Fruit fly (Drosophila melanogaster) whole organism, embryonic: Measurements from ENCODE around the gene Tmep.
A peak's percentile ranks its signal among the peaks of the same experiment; 100 is the strongest.

Experiments
- CG10565 ChIP-seq: fragments of 200-800 bp; sonication (Bioruptor generic); optimal IDR thresholded peaks from 3 replicates; lab custom pipeline; 2016; ENCODE audit warnings: missing biosample characterization, mild to moderate bottlenecking, missing genetic modification characterization
- CG10979 ChIP-seq: fragments of 200-800 bp; sonication (Bioruptor generic); optimal IDR thresholded peaks from 2 replicates; lab custom pipeline; 2018; ENCODE audit warnings: missing biosample characterization, mild to moderate bottlenecking, missing genetic modification characterization, moderate library complexity
- CG11398 ChIP-seq: fragments of 200-800 bp; sonication (Bioruptor generic); optimal IDR thresholded peaks from 2 replicates; lab custom pipeline; 2016; ENCODE audit warnings: missing biosample characterization, missing genetic modification characterization
- CG11695 ChIP-seq: fragments of 200-800 bp; sonication (Bioruptor generic); IDR thresholded peaks from 3 replicates; pipeline ENCODE4 v1.3.6; 2022; ENCODE audit warnings: missing biosample characterization, missing genetic modification characterization
- CG12219 ChIP-seq: fragments of 200-800 bp; sonication (Bioruptor generic); optimal IDR thresholded peaks from 3 replicates; lab custom pipeline; 2018; ENCODE audit warnings: missing biosample characterization, mild to moderate bottlenecking, missing genetic modification characterization
- CG16863 ChIP-seq: fragments of 200-800 bp; sonication (Bioruptor generic); optimal IDR thresholded peaks from 3 replicates; lab custom pipeline; 2016; ENCODE audit warnings: missing biosample characterization, missing genetic modification characterization
- CG17359 ChIP-seq: fragments of 200-800 bp; sonication (Bioruptor generic); optimal IDR thresholded peaks from 3 replicates; lab custom pipeline; 2018; ENCODE audit warnings: missing biosample characterization, mild to moderate bottlenecking, missing genetic modification characterization, moderate library complexity
- CG17568 ChIP-seq: fragments of 200-800 bp; sonication (Bioruptor generic); optimal IDR thresholded peaks from 2 replicates; lab custom pipeline; 2018; ENCODE audit warnings: missing biosample characterization, mild to moderate bottlenecking, missing genetic modification characterization, moderate library complexity
- CG1832 ChIP-seq: fragments of 200-800 bp; sonication (Bioruptor generic); optimal IDR thresholded peaks from 2 replicates; lab custom pipeline; 2017; ENCODE audit warnings: missing biosample characterization, mild to moderate bottlenecking, missing genetic modification characterization, inconsistent platforms
- CG2120 ChIP-seq: fragments of 200-800 bp; sonication (Bioruptor generic); optimal IDR thresholded peaks from 3 replicates; lab custom pipeline; 2016; ENCODE audit warnings: missing biosample characterization, missing genetic modification characterization
- CG2712 ChIP-seq: fragments of 200-800 bp; optimal IDR thresholded peaks from 3 replicates; lab custom pipeline; 2019; ENCODE audit warnings: missing biosample characterization, mild to moderate bottlenecking, missing genetic modification characterization, moderate library complexity
- CG31224 ChIP-seq: fragments of 200-800 bp; sonication (Bioruptor generic); IDR thresholded peaks from 2 replicates; pipeline ENCODE4 v1.3.6; 2022; ENCODE audit warnings: missing biosample characterization, missing genetic modification characterization
- CG34376 ChIP-seq: fragments of 200-800 bp; sonication (Bioruptor generic); optimal IDR thresholded peaks from 2 replicates; lab custom pipeline; 2018; ENCODE audit warnings: missing biosample characterization, mild to moderate bottlenecking, missing genetic modification characterization
- CG42726 ChIP-seq: fragments of 200-800 bp; sonication (Bioruptor generic); IDR thresholded peaks from 2 replicates; pipeline ENCODE4 v1.3.6; 2022; ENCODE audit warnings: missing biosample characterization, missing genetic modification characterization; ENCODE audit not compliant: partially characterized antibody
- CG4360 ChIP-seq: fragments of 200-800 bp; sonication (Bioruptor generic); IDR thresholded peaks from 2 replicates; pipeline ENCODE4 v1.3.6; 2022; ENCODE audit warnings: missing biosample characterization, missing genetic modification characterization
- CG43689 ChIP-seq: fragments of 200-800 bp; sonication (Bioruptor generic); IDR thresholded peaks from 2 replicates; pipeline ENCODE4 v1.3.6; 2022; ENCODE audit warnings: missing biosample characterization, missing genetic modification characterization
- CG4707 ChIP-seq: fragments of 200-800 bp; sonication (Bioruptor generic); optimal IDR thresholded peaks from 2 replicates; lab custom pipeline; 2018; ENCODE audit warnings: missing biosample characterization, mild to moderate bottlenecking, missing genetic modification characterization, moderate library complexity
- CG7372 ChIP-seq: fragments of 200-800 bp; sonication (Bioruptor generic); IDR thresholded peaks from 2 replicates; pipeline ENCODE4 v1.3.6; 2022; ENCODE audit warnings: missing biosample characterization, missing genetic modification characterization
- CG8281 ChIP-seq: fragments of 200-800 bp; sonication (Bioruptor generic); optimal IDR thresholded peaks from 2 replicates; lab custom pipeline; 2018; ENCODE audit warnings: missing biosample characterization, mild to moderate bottlenecking, missing genetic modification characterization, moderate library complexity
- CoRest ChIP-seq: fragments of 200-800 bp; sonication (Bioruptor generic); optimal IDR thresholded peaks from 3 replicates; lab custom pipeline; 2018; ENCODE audit warnings: missing biosample characterization, mild to moderate bottlenecking, missing genetic modification characterization, moderate library complexity
- Dip3 ChIP-seq: fragments of 200-800 bp; sonication (Bioruptor generic); optimal IDR thresholded peaks from 3 replicates; lab custom pipeline; 2016; ENCODE audit warnings: missing biosample characterization, missing genetic modification characterization
- Dref ChIP-seq: fragments of 200-800 bp; sonication (Bioruptor generic); IDR thresholded peaks from 2 replicates; pipeline ENCODE4 v1.3.6; 2022; ENCODE audit warnings: missing biosample characterization, missing genetic modification characterization
- Fer2 ChIP-seq: fragments of 200-800 bp; sonication (Bioruptor generic); optimal IDR thresholded peaks from 2 replicates; lab custom pipeline; 2018; ENCODE audit warnings: missing biosample characterization, mild to moderate bottlenecking, missing genetic modification characterization, moderate library complexity
- Fer3 ChIP-seq: fragments of 200-800 bp; sonication (Bioruptor generic); optimal IDR thresholded peaks from 2 replicates; lab custom pipeline; 2018; ENCODE audit warnings: missing biosample characterization, mild to moderate bottlenecking, missing genetic modification characterization, moderate library complexity
- Hmx ChIP-seq: fragments of 200-800 bp; sonication (Bioruptor generic); optimal IDR thresholded peaks from 2 replicates; lab custom pipeline; 2016; ENCODE audit warnings: missing biosample characterization, missing genetic modification characterization
- Lhr ChIP-seq: fragments of 200-800 bp; sonication (Bioruptor generic); optimal IDR thresholded peaks from 3 replicates; lab custom pipeline; 2017; ENCODE audit warnings: mild to moderate bottlenecking, missing biosample characterization, missing genetic modification reagents, missing genetic modification characterization
- NFAT ChIP-seq: fragments of 200-800 bp; sonication (Bioruptor generic); IDR thresholded peaks from 2 replicates; pipeline ENCODE4 v1.3.6; 2022; ENCODE audit warnings: missing biosample characterization, missing genetic modification characterization
- NK7.1 ChIP-seq: fragments of 200-800 bp; sonication (Bioruptor generic); optimal IDR thresholded peaks from 3 replicates; lab custom pipeline; 2016; ENCODE audit warnings: missing biosample characterization, missing genetic modification characterization
- Rx ChIP-seq: fragments of 200-800 bp; sonication (Bioruptor generic); IDR thresholded peaks from 2 replicates; pipeline ENCODE4 v1.3.6; 2022; ENCODE audit warnings: missing biosample characterization, missing genetic modification characterization
- Sin3A ChIP-seq: fragments of >200 bp; optimal IDR thresholded peaks from 2 replicates; lab custom pipeline; 2018
- Trl ChIP-seq, 3 experiments: fragments of >200 bp in 2 of 3; fragments of 200-800 bp in 1 of 3; sonication (Bioruptor generic) in 1 of 3; optimal IDR thresholded peaks; 2 replicates in 1 of 3; 3 replicates in 2 of 3; lab custom pipeline; 2016 to 2017; ENCODE audit warnings: missing biosample characterization in 1 of 3, missing genetic modification characterization in 1 of 3
- YL-1 ChIP-seq: fragments of 200-800 bp; sonication (Bioruptor generic); optimal IDR thresholded peaks from 3 replicates; lab custom pipeline; 2017; ENCODE audit warnings: missing biosample characterization, mild to moderate bottlenecking, missing genetic modification characterization
- ato ChIP-seq: fragments of 200-800 bp; sonication (Bioruptor generic); IDR thresholded peaks from 2 replicates; pipeline ENCODE4 v1.3.6; 2022; ENCODE audit warnings: missing biosample characterization, missing genetic modification characterization; ENCODE audit not compliant: partially characterized antibody
- bab2 ChIP-seq: fragments of 200-800 bp; sonication (Bioruptor generic); optimal IDR thresholded peaks from 2 replicates; lab custom pipeline; 2016; ENCODE audit warnings: missing biosample characterization, missing genetic modification characterization
- bcd ChIP-seq: fragments of 200-800 bp; sonication (Bioruptor generic); optimal IDR thresholded peaks from 2 replicates; lab custom pipeline; 2017; ENCODE audit warnings: missing biosample characterization, mild to moderate bottlenecking, missing genetic modification characterization
- chif ChIP-seq, 2 experiments: fragments of 200-800 bp; sonication (Bioruptor generic); optimal IDR thresholded peaks; 3 replicates each; lab custom pipeline; 2016; ENCODE audit warnings: missing biosample characterization in 2 of 2, missing genetic modification characterization in 2 of 2
- crp ChIP-seq, 2 experiments: fragments of 200-800 bp; sonication (Bioruptor generic); optimal IDR thresholded peaks; 2 replicates in 1 of 2; 3 replicates in 1 of 2; lab custom pipeline; 2017; ENCODE audit warnings: missing biosample characterization in 2 of 2, missing genetic modification characterization in 2 of 2, mild to moderate bottlenecking in 1 of 2, moderate library complexity in 1 of 2
- ftz-f1 ChIP-seq: fragments of 200-800 bp; sonication (Bioruptor generic); optimal IDR thresholded peaks from 2 replicates; lab custom pipeline; 2016; ENCODE audit warnings: missing biosample characterization, missing genetic modification characterization
- gro ChIP-seq: fragments of 200-800 bp; sonication (Bioruptor generic); optimal IDR thresholded peaks from 2 replicates; lab custom pipeline; 2016; ENCODE audit warnings: missing biosample characterization, missing genetic modification characterization
- ken ChIP-seq: fragments of 200-800 bp; sonication (Bioruptor generic); IDR thresholded peaks from 3 replicates; pipeline ENCODE4 v1.3.6; 2022; ENCODE audit warnings: missing biosample characterization, missing genetic modification characterization
- lola ChIP-seq, 3 experiments: fragments of >200 bp in 2 of 3; fragments of 200-800 bp in 1 of 3; sonication (Bioruptor generic) in 1 of 3; optimal IDR thresholded peaks; 2 replicates each; lab custom pipeline; 2017 to 2019; ENCODE audit warnings: missing biosample characterization in 3 of 3, missing genetic modification characterization in 3 of 3, mild to moderate bottlenecking in 1 of 3, moderate library complexity in 1 of 3
- nom ChIP-seq: fragments of 200-800 bp; sonication (Bioruptor generic); optimal IDR thresholded peaks from 2 replicates; lab custom pipeline; 2017; ENCODE audit warnings: missing biosample characterization, missing genetic modification characterization, mild to moderate bottlenecking, moderate library complexity, missing genetic modification reagents
- ro ChIP-seq: fragments of 200-800 bp; sonication (Bioruptor generic); IDR thresholded peaks from 2 replicates; pipeline ENCODE4 v1.3.6; 2022; ENCODE audit warnings: missing biosample characterization, missing genetic modification characterization
- row ChIP-seq: fragments of 200-800 bp; sonication (Bioruptor generic); IDR thresholded peaks from 3 replicates; pipeline ENCODE4 v1.3.6; 2022; ENCODE audit warnings: missing biosample characterization, missing genetic modification characterization
- tio ChIP-seq: fragments of 200-800 bp; sonication (Bioruptor generic); optimal IDR thresholded peaks from 2 replicates; lab custom pipeline; 2017; ENCODE audit warnings: missing biosample characterization, missing genetic modification characterization, inconsistent platforms
- tna ChIP-seq: fragments of 200-800 bp; sonication (Bioruptor generic); IDR thresholded peaks from 2 replicates; pipeline ENCODE4 v1.3.6; 2022; ENCODE audit warnings: missing biosample characterization, missing genetic modification characterization; ENCODE audit not compliant: partially characterized antibody
- ttk ChIP-seq: fragments of 200-800 bp; sonication (Bioruptor generic); IDR thresholded peaks from 2 replicates; pipeline ENCODE4 v2.1.2; 2022; ENCODE audit warnings: missing biosample characterization, missing genetic modification characterization
- wor ChIP-seq: fragments of 200-800 bp; sonication (Bioruptor generic); IDR thresholded peaks from 2 replicates; pipeline ENCODE4 v1.3.6; 2022; ENCODE audit warnings: missing biosample characterization, missing genetic modification characterization
- yki ChIP-seq: fragments of >200 bp; optimal IDR thresholded peaks from 3 replicates; lab custom pipeline; 2018

The Tmep gene

dm6 chr3L:1587140-1587849, 18.3 kb downstream of the Tmep start (continued):
- TF ChIP-seq Lhr (GFP tag; lab: Kevin White, UChicago), result no peak
- TF ChIP-seq CoRest (tag; lab: Kevin White, UChicago), result peak; percentile 84
- peak; percentile 51 for TF ChIP-seq tio (GFP tag; lab: Kevin White, UChicago)
- peak; percentile 33; the same call in 1 of the 2 replicates for TF ChIP-seq Dref (GFP tag; lab: Robert Waterston, UW)
- TF ChIP-seq Fer3 (tag; lab: Kevin White, UChicago), result peak; percentile 83
- peak; percentile 67 for TF ChIP-seq CG2712
- TF ChIP-seq wor, result peak; percentile 50
- TF ChIP-seq lola (GFP tag; optimal IDR thresholded peaks at IDR 0.05; lab: Kevin White, UChicago), result peak in 1 of 3 experiments; percentile 9
- TF ChIP-seq crp (GFP tag; optimal IDR thresholded peaks at IDR 0.05; lab: Kevin White, UChicago), result peak in 1 of 2 experiments; percentile 8
- peak; percentile 81 for TF ChIP-seq CG31224 (GFP tag; lab: Robert Waterston, UW)
- no peak for TF ChIP-seq CG17568 (GFP tag; lab: Kevin White, UChicago)
- TF ChIP-seq CG4707 (GFP tag; lab: Kevin White, UChicago), result peak; percentile 46
- TF ChIP-seq CG17359, result peak; percentile 86
- peak; percentile 78 for TF ChIP-seq CG43689 (GFP tag; lab: Robert Waterston, UW)
- TF ChIP-seq Trl (optimal IDR thresholded peaks at IDR 0.05; lab: Kevin White, UChicago), result no peak
- TF ChIP-seq Trl (GFP tag; optimal IDR thresholded peaks at IDR 0.05; lab: Kevin White, UChicago), result peak; percentile 88
- peak; percentile 90 for TF ChIP-seq row (GFP tag; lab: Robert Waterston, UW)
- TF ChIP-seq NFAT (GFP tag; lab: Robert Waterston, UW), result peak; percentile 87
- TF ChIP-seq ftz-f1 (GFP tag; lab: Kevin White, UChicago), result no peak
- no peak for TF ChIP-seq tna (GFP tag; lab: Robert Waterston, UW)
- no peak for TF ChIP-seq yki (lab: Kevin White, UChicago)
- TF ChIP-seq chif (GFP tag; optimal IDR thresholded peaks at IDR 0.05; lab: Kevin White, UChicago), result peak; percentile 57 to 71
- TF ChIP-seq Fer2 (tag; lab: Kevin White, UChicago), result peak; percentile 61
- peak; percentile 74 for TF ChIP-seq CG11398 (GFP tag; lab: Kevin White, UChicago)
- TF ChIP-seq CG10979 (tag; lab: Kevin White, UChicago), result peak; percentile 74
- TF ChIP-seq CG8281 (tag; lab: Kevin White, UChicago), result peak; percentile 59
- TF ChIP-seq bcd (GFP tag; lab: Kevin White, UChicago), result peak; percentile 75
- TF ChIP-seq gro (GFP tag; lab: Kevin White, UChicago), result peak; percentile 91
- TF ChIP-seq CG11695 (GFP tag; lab: Robert Waterston, UW), result peak; percentile 82
- peak; percentile 89 for TF ChIP-seq CG2120 (GFP tag; lab: Kevin White, UChicago)
- peak; percentile 84 for TF ChIP-seq Rx (GFP tag; lab: Robert Waterston, UW)
- TF ChIP-seq ken (GFP tag; lab: Robert Waterston, UW), result peak; percentile 72; the same call in 2 of the 3 replicates
- peak; percentile 88 for TF ChIP-seq CG7372 (GFP tag; lab: Robert Waterston, UW)
- TF ChIP-seq ato (GFP tag; lab: Robert Waterston, UW), result no peak
- peak; percentile 74 for TF ChIP-seq NK7.1 (GFP tag; lab: Kevin White, UChicago)
- peak; percentile 55; the same call in 1 of the 2 replicates for TF ChIP-seq ro (GFP tag; lab: Robert Waterston, UW)
- peak; percentile 82 for TF ChIP-seq ttk (GFP tag; lab: Robert Waterston, UW)
- no peak for TF ChIP-seq CG42726 (GFP tag; lab: Robert Waterston, UW)
- TF ChIP-seq nom, result peak; percentile 76
- peak; percentile 17 for TF ChIP-seq CG10565 (GFP tag; lab: Kevin White, UChicago)
- TF ChIP-seq bab2 (GFP tag; lab: Kevin White, UChicago), result peak; percentile 87
- peak; percentile 76 for TF ChIP-seq Dip3 (GFP tag; lab: Kevin White, UChicago)
- no peak for TF ChIP-seq CG1832
- TF ChIP-seq CG12219 (GFP tag; lab: Kevin White, UChicago), result peak; percentile 76
- peak; percentile 73 for TF ChIP-seq CG16863
- TF ChIP-seq CG4360, result peak; percentile 59; the same call in 1 of the 2 replicates
- no peak for TF ChIP-seq Sin3A (lab: Kevin White, UChicago)
- TF ChIP-seq CG34376 (GFP tag; lab: Kevin White, UChicago), result peak; percentile 50
- TF ChIP-seq Hmx (GFP tag; lab: Kevin White, UChicago), result no peak
- TF ChIP-seq YL-1 (GFP tag; lab: Kevin White, UChicago), result no peak
